Worm (Caenorhabditis elegans) whole organism, L3 larva: ENCODE results near the gene act-4.

Experiments used
- ceh-16 ChIP-seq: sonication (generic microtip); optimal IDR thresholded peaks from 2 replicates; lab custom pipeline; 2017; ENCODE audit warnings: missing biosample characterization, missing genetic modification characterization
- fos-1 ChIP-seq: fragments of 150-350 bp; optimal IDR thresholded peaks from 2 replicates; lab custom pipeline; 2014; ENCODE audit warnings: missing biosample characterization, missing genetic modification characterization

DNA sequence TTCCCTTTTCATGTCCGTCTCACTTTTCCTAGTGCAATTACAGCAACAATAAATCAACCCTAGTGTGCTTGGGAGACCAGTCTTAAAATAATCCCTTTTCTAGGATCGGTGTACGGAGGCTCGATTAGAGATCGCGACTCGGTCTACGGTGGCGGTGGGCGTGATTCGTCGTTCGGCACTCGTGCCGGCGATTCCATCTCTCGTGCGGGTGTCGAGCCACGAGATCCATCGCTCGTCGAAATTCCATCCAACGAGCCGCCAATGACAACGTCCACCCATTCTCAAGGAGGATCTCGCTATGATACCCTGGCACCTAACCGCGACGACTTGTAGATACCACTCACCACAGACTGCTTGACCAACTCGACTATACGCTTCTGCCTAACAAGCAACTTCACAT lies 32.1 kb downstream of the act-4 start:
- no peak for TF ChIP-seq fos-1 (tag; lab: Kevin White, UChicago)
- TF ChIP-seq ceh-16 (tag; lab: Kevin White, UChicago) = no peak
